Fruit fly (Drosophila melanogaster): ENCODE results near the gene Spn.

The Spn gene

DNA sequence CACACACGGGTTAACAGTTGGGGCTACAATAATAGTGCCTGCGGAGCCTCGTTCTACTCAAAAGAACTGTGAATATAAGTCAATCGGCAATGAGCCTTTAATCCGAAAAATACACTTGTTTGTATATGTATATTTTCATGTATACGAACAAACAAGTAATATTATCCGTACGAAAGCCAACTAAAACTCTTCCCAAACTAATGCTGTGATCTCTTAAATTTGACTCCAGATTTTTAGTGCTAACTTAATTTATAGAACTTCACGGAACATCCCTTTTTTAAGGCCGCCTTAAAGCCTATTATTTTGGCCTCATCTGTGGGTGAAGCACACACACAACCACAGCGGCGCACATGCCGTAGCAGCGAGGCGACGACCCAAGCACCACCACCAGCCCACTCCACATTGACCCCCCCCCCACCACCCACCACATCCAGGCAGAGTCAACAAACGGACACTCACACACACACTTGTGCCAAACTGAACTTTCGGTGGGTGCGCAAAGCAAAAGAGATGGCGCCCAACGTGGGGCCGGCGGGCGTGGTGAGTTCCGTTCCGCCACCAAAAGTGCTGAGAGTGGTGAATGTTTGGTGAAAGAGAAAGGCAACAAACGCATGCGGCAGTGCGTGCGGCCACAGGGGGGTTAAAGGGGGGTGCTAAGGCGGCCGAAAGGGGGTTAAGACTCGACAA lies 30.2 kb upstream of the Spn start (continued):
- TF ChIP-seq gfzf (GFP tag; optimal IDR thresholded peaks at IDR 0.05), result no peak
- TF ChIP-seq aop (GFP tag; IDR thresholded peaks at IDR 0.05), result no peak
- no peak for TF ChIP-seq Hmx (GFP tag; optimal IDR thresholded peaks at IDR 0.05)
- TF ChIP-seq Poxn (GFP tag; IDR thresholded peaks at IDR 0.05), result no peak
- peak; percentile 86 for TF ChIP-seq CG10979 (tag; optimal IDR thresholded peaks at IDR 0.05)
- peak; percentile 87 for TF ChIP-seq Hand (GFP tag; optimal IDR thresholded peaks at IDR 0.05)
- TF ChIP-seq ato (GFP tag; IDR thresholded peaks at IDR 0.05; ENCODE audit: partially characterized antibody), result no peak
- peak; percentile 92 for TF ChIP-seq CG7556 (GFP tag; optimal IDR thresholded peaks at IDR 0.05)
- TF ChIP-seq CG17612 (GFP tag; IDR thresholded peaks at IDR 0.05), result no peak
- 0 out of 2 replicates have a peak, but pooled peaks have one; percentile 42 for TF ChIP-seq Nf-YA (GFP tag; IDR thresholded peaks at IDR 0.05)
- peak; percentile 72 for TF ChIP-seq sisA (GFP tag; IDR thresholded peaks at IDR 0.05)
- no peak for TF ChIP-seq Hey (tag; optimal IDR thresholded peaks at IDR 0.05)
- TF ChIP-seq CG32532 (GFP tag; IDR thresholded peaks at IDR 0.05), result peak; percentile 67; the same call in 1 of the 2 replicates
- peak; percentile 58; the same call in 2 of the 3 replicates for TF ChIP-seq CG11093 (GFP tag; IDR thresholded peaks at IDR 0.05)
- peak; percentile 77 for TF ChIP-seq CG10431 (GFP tag; optimal IDR thresholded peaks at IDR 0.05)
- TF ChIP-seq esg (GFP tag; conservative IDR thresholded peaks at IDR 0.05), result peak; percentile 66
- no peak for TF ChIP-seq grn (GFP tag; optimal IDR thresholded peaks at IDR 0.05)
- peak; percentile 1 for TF ChIP-seq psq (GFP tag; optimal IDR thresholded peaks at IDR 0.05)
- peak; percentile 88 for TF ChIP-seq CG11695 (GFP tag; IDR thresholded peaks at IDR 0.05)
- peak; percentile 74 for TF ChIP-seq Ada2b (GFP tag; IDR thresholded peaks at IDR 0.05)
- peak; percentile 82 for TF ChIP-seq az2 (GFP tag; optimal IDR thresholded peaks at IDR 0.05)
- TF ChIP-seq CG2199 (GFP tag; IDR thresholded peaks at IDR 0.05), result no peak
- TF ChIP-seq so (GFP tag; IDR thresholded peaks at IDR 0.05), result peak; percentile 41; the same call in 2 of the 3 replicates
- no peak for TF ChIP-seq Lpt (GFP tag; optimal IDR thresholded peaks at IDR 0.05)
- peak; percentile 63 for TF ChIP-seq CG12236 (GFP tag; optimal IDR thresholded peaks at IDR 0.05)
- TF ChIP-seq lab (GFP tag; optimal IDR thresholded peaks at IDR 0.05), result peak; percentile 87
- peak; percentile 48 for TF ChIP-seq Adf1 (GFP tag; IDR thresholded peaks at IDR 0.05)
- TF ChIP-seq gem (tag; optimal IDR thresholded peaks at IDR 0.05), result peak; percentile 91
- TF ChIP-seq sens-2 (GFP tag; IDR thresholded peaks at IDR 0.05), result no peak
- peak; percentile 57; the same call in 2 of the 3 replicates for TF ChIP-seq jigr1 (GFP tag; IDR thresholded peaks at IDR 0.05)
- TF ChIP-seq CG17328 (GFP tag; IDR thresholded peaks at IDR 0.05), result peak; percentile 46
- peak; percentile 82 for TF ChIP-seq seq (GFP tag; IDR thresholded peaks at IDR 0.05)
- TF ChIP-seq Dek (tag; optimal IDR thresholded peaks at IDR 0.05), result peak; percentile 67
- TF ChIP-seq CG15011 (GFP tag; optimal IDR thresholded peaks at IDR 0.05), result peak; percentile 86
- peak; percentile 78 for TF ChIP-seq CG14710 (tag; optimal IDR thresholded peaks at IDR 0.05)
- peak; percentile 61 for TF ChIP-seq CG13624 (GFP tag; optimal IDR thresholded peaks at IDR 0.05)
- no peak for TF ChIP-seq Dfd (GFP tag; optimal IDR thresholded peaks at IDR 0.05)
- no peak for TF ChIP-seq emc (GFP tag; optimal IDR thresholded peaks at IDR 0.05)
- no peak for TF ChIP-seq Dref (GFP tag; IDR thresholded peaks at IDR 0.05)
- TF ChIP-seq hkb (optimal IDR thresholded peaks at IDR 0.05), result no peak
- TF ChIP-seq hkb (GFP tag; IDR thresholded peaks at IDR 0.05), result peak; percentile 82
- peak; percentile 87 for TF ChIP-seq CG30403 (GFP tag; optimal IDR thresholded peaks at IDR 0.05)
- no peak for TF ChIP-seq bowl (GFP tag; IDR thresholded peaks at IDR 0.05)
- no peak for TF ChIP-seq ranshi (GFP tag; IDR thresholded peaks at IDR 0.05)
- TF ChIP-seq CG17359 (tag; optimal IDR thresholded peaks at IDR 0.05), result peak; percentile 83
- TF ChIP-seq CG11504 (tag; optimal IDR thresholded peaks at IDR 0.05), result peak; percentile 90
- peak; percentile 67 for TF ChIP-seq HLH54F (GFP tag; optimal IDR thresholded peaks at IDR 0.05)
- TF ChIP-seq scrt (GFP tag; optimal IDR thresholded peaks at IDR 0.05), result peak; percentile 69
- TF ChIP-seq dmrt99B (tag; optimal IDR thresholded peaks at IDR 0.05), result peak; percentile 92
- TF ChIP-seq fd102C (GFP tag; optimal IDR thresholded peaks at IDR 0.05), result no peak
- TF ChIP-seq CG8478 (optimal IDR thresholded peaks at IDR 0.05), result no peak
